Worm (Caenorhabditis elegans): ENCODE data around the gene F41C3.11.

The F41C3.11 gene

ce11 chrII:4693129-4693528, 40.6 kb downstream of the F41C3.11 start, which contains the start of gene F10G7.5:
TSS of gene F10G7.5 (plus strand) at chrII:4693414.
- TF ChIP-seq nhr-48 (tag; optimal IDR thresholded peaks at IDR 0.05) (peak; percentile 7), aha-1 (tag) (no peak), hlh-11 (tag; optimal IDR thresholded peaks at IDR 0.05) (peak; percentile 68), dpl-1 (GFP tag; optimal IDR thresholded peaks at IDR 0.05) (no peak), F10B5.3 (tag; optimal IDR thresholded peaks at IDR 0.05) (no peak), lin-29 (GFP tag; IDR thresholded peaks at IDR 0.05) (no peak), pqm-1 (tag; optimal IDR thresholded peaks at IDR 0.05) (peak; percentile 34), nhr-28 (tag; optimal IDR thresholded peaks at IDR 0.05) (peak; percentile 31)

- TF ChIP-seq ama-1 (optimal IDR thresholded peaks at IDR 0.05), result no peak
- TF ChIP-seq Y48G9A.11 (GFP tag; IDR thresholded peaks at IDR 0.05), result no peak
- TF ChIP-seq nhr-77 (tag; optimal IDR thresholded peaks at IDR 0.05), result no peak
- TF ChIP-seq Y5F2A.4 (GFP tag; optimal IDR thresholded peaks at IDR 0.05), result no peak
- no peak for TF ChIP-seq zfp-3 (GFP tag; conservative IDR thresholded peaks at IDR 0.05)
- no peak for TF ChIP-seq daf-12 (tag; optimal IDR thresholded peaks at IDR 0.05)
- no peak for TF ChIP-seq Y75B8A.6 (GFP tag; IDR thresholded peaks at IDR 0.05)
- no peak for TF ChIP-seq ceh-82 (tag; optimal IDR thresholded peaks at IDR 0.05)
- no peak for TF ChIP-seq fkh-10 (GFP tag; optimal IDR thresholded peaks at IDR 0.05)
- TF ChIP-seq vab-7 (GFP tag; IDR thresholded peaks at IDR 0.05), result no peak
- TF ChIP-seq sdz-12 (GFP tag; optimal IDR thresholded peaks at IDR 0.05), result no peak
- TF ChIP-seq ceh-44 (GFP tag; IDR thresholded peaks at IDR 0.05), result no peak
- no peak for TF ChIP-seq lir-3 (tag; optimal IDR thresholded peaks at IDR 0.05)
- no peak for TF ChIP-seq gei-8 (GFP tag; optimal IDR thresholded peaks at IDR 0.05)
Observed at ce11 chrII:4689477-4689876, 44.3 kb downstream of the F41C3.11 start, which contains the start of gene F10G7.12. TSS of gene F10G7.12 (plus strand) at chrII:4689777.

- TF ChIP-seq duxl-1 (tag; optimal IDR thresholded peaks at IDR 0.05; ENCODE audit: poor library complexity) (no peak), aly-2 (tag; optimal IDR thresholded peaks at IDR 0.05) (no peak), nhr-41 (GFP tag; IDR thresholded peaks at IDR 0.05) (no peak), ama-1 (optimal IDR thresholded peaks at IDR 0.05) (no peak), T26A8.4 (GFP tag; IDR thresholded peaks at IDR 0.05) (no peak), nhr-28 (tag; optimal IDR thresholded peaks at IDR 0.05) (no peak), ceh-82 (tag; optimal IDR thresholded peaks at IDR 0.05) (no peak)
Observed at ce11 chrII:4686941-4687340, 46.8 kb downstream of the F41C3.11 start, which contains the start of gene sre-39. TSS of gene sre-39 (plus strand) at chrII:4687241.

ce11 chrII:4684852-4685251, 48.9 kb downstream of the F41C3.11 start:
- no peak for TF ChIP-seq nhr-76 (tag; optimal IDR thresholded peaks at IDR 0.05)
- TF ChIP-seq aha-1 (tag), result no peak
- TF ChIP-seq arid-1 (GFP tag; conservative IDR thresholded peaks at IDR 0.05), result no peak
- TF ChIP-seq dve-1 (tag; optimal IDR thresholded peaks at IDR 0.05; ENCODE audit: insufficient read depth), result no peak
- no peak for TF ChIP-seq zfp-3 (GFP tag; conservative IDR thresholded peaks at IDR 0.05)
- no peak for TF ChIP-seq nhr-102 (tag; optimal IDR thresholded peaks at IDR 0.05)
- TF ChIP-seq tag-97 (GFP tag; IDR thresholded peaks at IDR 0.05), result no peak

- TF ChIP-seq lin-39 (tag; optimal IDR thresholded peaks at IDR 0.05) (no peak), lsy-2 (tag; optimal IDR thresholded peaks at IDR 0.05) (no peak), attf-4 (tag; optimal IDR thresholded peaks at IDR 0.05) (no peak), skn-1 (tag; optimal IDR thresholded peaks at IDR 0.05) (no peak)
Observed at ce11 chrII:4683693-4684092, 50.1 kb downstream of the F41C3.11 start, which contains the start of gene sre-40. TSS of gene sre-40 (minus strand) at chrII:4683793.
